Worm (Caenorhabditis elegans): ENCODE data around the gene apc-11.

The apc-11 gene

DNA sequence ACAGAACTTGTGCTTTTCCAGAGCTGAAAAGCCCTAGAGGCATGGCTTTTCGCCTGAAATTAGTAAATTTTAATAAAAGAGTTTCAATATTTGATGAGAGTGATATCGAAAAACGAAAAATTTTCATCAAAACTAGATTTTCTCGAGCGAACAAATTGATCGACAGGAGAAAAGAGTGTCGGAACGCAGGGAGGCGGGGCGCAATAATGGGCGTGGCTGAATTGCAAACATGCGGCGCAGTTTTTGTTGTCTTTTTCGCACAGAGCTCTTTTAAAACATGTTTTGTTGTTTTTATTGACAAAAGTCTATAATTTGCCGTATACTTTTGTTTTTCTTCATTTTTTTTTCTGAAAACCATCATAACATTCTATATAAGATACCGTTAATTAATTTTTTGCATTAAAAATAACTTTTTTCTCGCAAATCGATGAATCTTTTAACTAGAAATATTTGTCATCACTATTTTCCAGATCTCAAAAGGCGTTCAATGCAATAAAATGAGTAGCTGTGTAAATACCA is 15.8 kb downstream of the apc-11 start, which contains the start of the genes sel-5 and wdr-48:
sel-5 (minus strand) TSS at position 53 of the 519 bp plus-strand sequence.
wdr-48 (plus strand) TSS at position 469 of the 519 bp plus-strand sequence.
- TF ChIP-seq cog-1 (tag; optimal IDR thresholded peaks at IDR 0.05) (peak; percentile 12), klf-2 (GFP tag; conservative IDR thresholded peaks at IDR 0.05) (no peak), ztf-23 (GFP tag; IDR thresholded peaks at IDR 0.05) (no peak), flt-1 (GFP tag; IDR thresholded peaks at IDR 0.05) (no peak), tab-1 (GFP tag; IDR thresholded peaks at IDR 0.05) (no peak), T22C8.4 (GFP tag; IDR thresholded peaks at IDR 0.05) (no peak), ztf-29 (GFP tag; IDR thresholded peaks at IDR 0.05) (no peak), ref-1 (GFP tag; conservative IDR thresholded peaks at IDR 0.05) (no peak), med-1 (GFP tag; optimal IDR thresholded peaks at IDR 0.05; ENCODE audit: insufficient read depth) (peak; percentile 5)

DNA sequence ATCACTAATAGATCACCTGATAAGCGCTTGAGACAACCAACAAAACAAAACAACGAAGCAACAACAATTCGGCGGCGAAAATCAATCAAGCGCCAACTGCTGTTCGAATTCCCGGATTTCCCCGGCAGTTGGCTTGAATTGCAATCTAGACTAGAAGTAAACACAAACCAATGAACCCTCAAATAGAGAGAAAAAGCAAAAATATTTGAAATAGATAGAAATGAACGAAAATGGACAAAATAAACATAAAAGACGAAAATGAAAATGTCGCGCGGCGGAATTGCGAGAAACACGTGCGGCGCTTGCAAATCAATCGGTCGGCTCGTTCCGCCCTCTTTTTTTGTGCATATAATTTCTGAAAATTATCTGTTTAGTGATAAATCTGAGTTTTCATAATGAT is 25.8 kb downstream of the apc-11 start, which contains the start of gene idhg-1:
idhg-1 (plus strand) TSS at position 343 of the 400 bp plus-strand sequence.
- TF ChIP-seq ref-1 (GFP tag; conservative IDR thresholded peaks at IDR 0.05) = peak; percentile 97
- TF ChIP-seq klf-2 (GFP tag; conservative IDR thresholded peaks at IDR 0.05) = peak; percentile 97
- peak; percentile 100 for TF ChIP-seq med-1 (GFP tag; optimal IDR thresholded peaks at IDR 0.05; ENCODE audit: insufficient read depth)
- peak; percentile 98 for TF ChIP-seq ztf-23 (GFP tag; IDR thresholded peaks at IDR 0.05)
- TF ChIP-seq flt-1 (GFP tag; IDR thresholded peaks at IDR 0.05) = peak; percentile 98
- TF ChIP-seq tab-1 (GFP tag; IDR thresholded peaks at IDR 0.05) = peak; percentile 99
- peak; percentile 92 for TF ChIP-seq T22C8.4 (GFP tag; IDR thresholded peaks at IDR 0.05)
- peak; percentile 89 for TF ChIP-seq cog-1 (tag; optimal IDR thresholded peaks at IDR 0.05)
- peak; percentile 96 for TF ChIP-seq ztf-29 (GFP tag; IDR thresholded peaks at IDR 0.05)

DNA sequence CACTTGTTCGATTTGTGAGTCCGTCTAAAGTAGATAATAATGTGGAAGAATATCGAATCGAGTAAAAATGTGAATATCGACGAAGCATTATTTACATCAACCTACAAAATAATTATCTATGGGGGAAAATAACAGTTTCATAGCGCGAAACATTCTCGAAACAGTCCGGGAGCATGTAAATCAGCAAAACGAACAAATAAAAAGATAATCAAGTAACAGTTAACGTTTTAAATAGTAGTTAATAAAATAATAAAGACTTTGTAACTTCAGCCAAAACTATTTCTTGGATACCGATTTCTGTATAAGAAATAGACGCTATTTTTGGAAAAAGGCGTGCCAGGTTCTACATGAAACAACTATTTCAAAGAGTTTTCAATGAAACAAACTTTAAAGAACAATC is 26.2 kb downstream of the apc-11 start, which contains the start of gene mlcd-1:
mlcd-1 (minus strand) TSS at position 101 of the 400 bp plus-strand sequence.
- no peak for TF ChIP-seq flt-1 (GFP tag; IDR thresholded peaks at IDR 0.05)
- no peak for TF ChIP-seq ztf-29 (GFP tag; IDR thresholded peaks at IDR 0.05)
- TF ChIP-seq cog-1 (tag; optimal IDR thresholded peaks at IDR 0.05) = no peak
- no peak for TF ChIP-seq med-1 (GFP tag; optimal IDR thresholded peaks at IDR 0.05; ENCODE audit: insufficient read depth)
- TF ChIP-seq T22C8.4 (GFP tag; IDR thresholded peaks at IDR 0.05) = no peak
- no peak for TF ChIP-seq tab-1 (GFP tag; IDR thresholded peaks at IDR 0.05)
- TF ChIP-seq ref-1 (GFP tag; conservative IDR thresholded peaks at IDR 0.05) = no peak
- no peak for TF ChIP-seq klf-2 (GFP tag; conservative IDR thresholded peaks at IDR 0.05)
- no peak for TF ChIP-seq ztf-23 (GFP tag; IDR thresholded peaks at IDR 0.05)

DNA sequence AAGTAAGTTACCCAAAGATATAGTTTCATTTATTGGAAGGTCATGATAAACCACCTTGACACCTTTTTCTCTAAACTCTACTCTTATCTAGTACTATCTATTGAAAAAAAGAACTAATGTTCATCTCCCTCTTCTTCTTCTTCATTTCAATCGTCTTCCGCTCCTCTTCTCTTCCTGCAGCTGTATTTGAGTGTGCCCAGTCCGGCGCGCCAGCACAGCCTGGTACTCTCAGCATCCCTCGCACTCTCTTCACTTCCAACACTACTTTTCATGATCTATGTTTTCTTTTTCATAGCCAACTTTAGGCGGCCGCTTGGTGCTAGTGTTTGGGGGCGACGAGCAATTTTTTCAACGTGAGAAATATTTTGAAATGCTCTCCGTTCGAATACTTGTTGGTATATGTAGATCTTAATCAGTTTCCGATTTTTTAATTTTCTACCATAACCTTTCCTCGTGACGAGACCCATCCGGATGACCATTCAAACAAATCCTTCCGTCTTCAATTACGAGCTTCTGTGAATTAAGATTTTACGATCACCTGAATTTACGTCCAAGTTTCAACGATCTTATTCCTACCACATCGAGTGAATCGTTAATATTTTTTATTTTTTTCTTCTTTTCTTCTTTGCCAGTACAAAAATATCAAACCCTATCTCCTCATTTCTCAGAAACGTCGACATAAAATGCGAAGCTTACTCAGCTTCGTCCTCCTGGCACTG is 32.0 kb downstream of the apc-11 start, which contains the start of gene pan-1:
pan-1 (plus strand) TSS at position 669 of the 719 bp plus-strand sequence.
- TF ChIP-seq flt-1 (GFP tag; IDR thresholded peaks at IDR 0.05) = no peak
- TF ChIP-seq tab-1 (GFP tag; IDR thresholded peaks at IDR 0.05) = no peak
- TF ChIP-seq med-1 (GFP tag; optimal IDR thresholded peaks at IDR 0.05; ENCODE audit: insufficient read depth) = no peak
- no peak for TF ChIP-seq T22C8.4 (GFP tag; IDR thresholded peaks at IDR 0.05)
- no peak for TF ChIP-seq ref-1 (GFP tag; conservative IDR thresholded peaks at IDR 0.05)

DNA sequence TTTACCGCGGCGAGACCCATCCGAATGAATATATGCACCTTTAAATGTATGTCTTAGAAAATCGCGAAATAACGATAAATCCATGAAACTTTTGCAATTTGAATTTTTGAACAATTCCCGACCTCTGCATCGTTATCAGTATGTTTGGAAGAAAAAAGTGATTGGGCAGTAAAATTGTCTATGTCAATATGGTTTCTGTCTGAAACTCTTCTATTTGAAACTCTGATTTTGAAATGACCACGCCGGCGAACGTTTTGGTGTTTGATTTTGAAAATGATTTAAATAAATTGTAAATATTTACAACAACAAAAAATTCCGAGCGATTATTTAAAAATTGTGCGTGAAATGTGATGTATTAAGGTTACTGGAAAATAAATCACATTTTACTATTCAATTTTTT is 32.9 kb downstream of the apc-11 start:
- TF ChIP-seq ztf-23 (GFP tag; IDR thresholded peaks at IDR 0.05) (no peak), klf-2 (GFP tag; conservative IDR thresholded peaks at IDR 0.05) (no peak), cog-1 (tag; optimal IDR thresholded peaks at IDR 0.05) (no peak), flt-1 (GFP tag; IDR thresholded peaks at IDR 0.05) (no peak), med-1 (GFP tag; optimal IDR thresholded peaks at IDR 0.05; ENCODE audit: insufficient read depth) (no peak), tab-1 (GFP tag; IDR thresholded peaks at IDR 0.05) (no peak), ztf-29 (GFP tag; IDR thresholded peaks at IDR 0.05) (no peak), T22C8.4 (GFP tag; IDR thresholded peaks at IDR 0.05) (no peak), ref-1 (GFP tag; conservative IDR thresholded peaks at IDR 0.05) (no peak)

DNA sequence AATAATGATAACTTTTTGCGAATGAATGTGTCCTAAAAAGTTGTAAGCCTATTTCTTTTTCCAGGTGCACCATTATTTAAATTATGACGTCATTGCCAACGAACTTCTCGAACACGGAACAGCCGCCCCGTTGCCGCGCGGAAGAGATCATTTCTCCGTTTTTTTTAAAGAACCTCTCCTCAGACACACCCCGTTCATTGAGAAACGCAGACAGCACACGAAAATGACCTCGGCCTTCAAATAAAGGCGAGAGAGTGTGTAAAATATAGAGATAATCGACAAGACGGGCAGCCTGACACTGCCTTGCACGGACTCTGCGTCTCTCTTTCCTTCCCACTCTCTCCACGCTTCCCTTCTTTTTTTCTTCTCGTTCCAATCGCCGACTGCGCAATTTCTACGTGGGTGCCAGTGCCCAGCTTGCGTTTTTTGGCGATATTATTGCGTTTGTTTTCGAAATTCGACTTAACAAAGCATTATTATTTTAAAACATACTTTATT is 33.8 kb downstream of the apc-11 start:
- TF ChIP-seq klf-2 (GFP tag; conservative IDR thresholded peaks at IDR 0.05) (no peak), cog-1 (tag; optimal IDR thresholded peaks at IDR 0.05) (peak; percentile 16)

DNA sequence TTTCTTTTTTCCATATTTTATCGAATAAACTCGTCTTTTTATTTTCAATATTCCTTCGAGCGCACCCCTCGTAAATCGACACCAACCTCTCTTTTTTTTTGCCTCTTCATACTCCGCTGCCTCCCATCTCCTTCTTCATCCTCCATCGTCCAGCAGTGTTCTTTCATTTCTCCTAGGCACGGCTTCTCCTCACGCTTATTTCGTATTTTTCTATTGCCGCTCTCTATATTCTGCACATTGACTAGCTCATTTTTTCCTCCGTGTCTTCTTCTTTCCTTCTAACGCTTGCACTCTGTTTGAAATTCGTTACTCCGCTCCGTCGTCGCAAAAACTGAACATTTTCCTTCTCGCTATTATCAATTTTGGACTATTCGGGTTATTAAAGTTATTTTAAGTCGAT is 38.9 kb downstream of the apc-11 start:
- no peak for TF ChIP-seq klf-2 (GFP tag; conservative IDR thresholded peaks at IDR 0.05)
- no peak for TF ChIP-seq cog-1 (tag; optimal IDR thresholded peaks at IDR 0.05)
- no peak for TF ChIP-seq T22C8.4 (GFP tag; IDR thresholded peaks at IDR 0.05)
- no peak for TF ChIP-seq tab-1 (GFP tag; IDR thresholded peaks at IDR 0.05)
- TF ChIP-seq med-1 (GFP tag; optimal IDR thresholded peaks at IDR 0.05; ENCODE audit: insufficient read depth) = no peak
- no peak for TF ChIP-seq ref-1 (GFP tag; conservative IDR thresholded peaks at IDR 0.05)
- no peak for TF ChIP-seq flt-1 (GFP tag; IDR thresholded peaks at IDR 0.05)
- no peak for TF ChIP-seq ztf-29 (GFP tag; IDR thresholded peaks at IDR 0.05)
- TF ChIP-seq ztf-23 (GFP tag; IDR thresholded peaks at IDR 0.05) = no peak

DNA sequence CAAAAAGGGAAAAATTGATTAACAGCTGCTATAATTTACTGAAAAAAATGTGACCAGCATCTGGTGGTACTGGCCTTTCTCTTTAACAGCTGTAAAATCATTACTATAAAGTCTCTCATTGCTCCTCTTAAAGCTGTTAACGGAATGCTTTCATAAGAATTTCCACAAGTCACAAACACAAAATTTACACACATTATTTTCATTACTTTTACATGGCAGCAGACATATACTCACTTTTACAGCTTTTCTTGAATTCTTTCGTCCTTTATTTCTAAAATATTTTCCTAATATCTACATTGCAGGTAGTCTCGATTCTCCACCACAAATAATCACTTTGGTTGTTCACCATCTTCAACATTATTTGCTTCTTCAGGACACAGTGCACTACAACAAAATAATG is 40.9 kb downstream of the apc-11 start, which contains the start of gene imph-1:
imph-1 (plus strand) TSS at position 301 of the 400 bp plus-strand sequence.
- no peak for TF ChIP-seq klf-2 (GFP tag; conservative IDR thresholded peaks at IDR 0.05)
- TF ChIP-seq T22C8.4 (GFP tag; IDR thresholded peaks at IDR 0.05) = no peak
- no peak for TF ChIP-seq flt-1 (GFP tag; IDR thresholded peaks at IDR 0.05)
- no peak for TF ChIP-seq ref-1 (GFP tag; conservative IDR thresholded peaks at IDR 0.05)
- TF ChIP-seq med-1 (GFP tag; optimal IDR thresholded peaks at IDR 0.05; ENCODE audit: insufficient read depth) = no peak
- TF ChIP-seq ztf-23 (GFP tag; IDR thresholded peaks at IDR 0.05) = no peak
- TF ChIP-seq tab-1 (GFP tag; IDR thresholded peaks at IDR 0.05) = no peak
- TF ChIP-seq ztf-29 (GFP tag; IDR thresholded peaks at IDR 0.05) = no peak
- TF ChIP-seq cog-1 (tag; optimal IDR thresholded peaks at IDR 0.05) = no peak

DNA sequence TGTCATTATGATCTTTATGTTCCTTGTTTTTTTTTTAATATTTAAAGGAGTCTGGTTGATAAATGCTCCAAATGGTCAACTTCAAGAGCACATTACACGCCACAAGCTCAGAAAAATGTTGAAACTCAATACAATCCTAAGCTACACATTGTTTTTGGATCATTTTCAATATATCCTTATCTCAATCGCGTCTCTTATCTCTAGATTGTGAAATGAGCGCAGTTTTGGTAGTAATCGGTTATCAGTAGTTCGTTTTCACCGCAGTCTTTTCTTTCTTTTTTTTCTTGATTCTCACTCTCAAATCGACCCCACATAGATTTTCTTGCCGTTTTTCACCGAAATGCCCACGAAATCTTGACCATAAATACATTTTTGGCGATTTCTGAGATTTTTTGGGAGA is 41.4 kb downstream of the apc-11 start:
- TF ChIP-seq ref-1 (GFP tag; conservative IDR thresholded peaks at IDR 0.05) = no peak
- no peak for TF ChIP-seq tab-1 (GFP tag; IDR thresholded peaks at IDR 0.05)
- TF ChIP-seq T22C8.4 (GFP tag; IDR thresholded peaks at IDR 0.05) = no peak
- no peak for TF ChIP-seq med-1 (GFP tag; optimal IDR thresholded peaks at IDR 0.05; ENCODE audit: insufficient read depth)
- TF ChIP-seq flt-1 (GFP tag; IDR thresholded peaks at IDR 0.05) = no peak
- no peak for TF ChIP-seq cog-1 (tag; optimal IDR thresholded peaks at IDR 0.05)
- TF ChIP-seq ztf-29 (GFP tag; IDR thresholded peaks at IDR 0.05) = no peak
- no peak for TF ChIP-seq ztf-23 (GFP tag; IDR thresholded peaks at IDR 0.05)
- no peak for TF ChIP-seq klf-2 (GFP tag; conservative IDR thresholded peaks at IDR 0.05)
